Fruit fly (Drosophila melanogaster) whole organism, embryonic: ENCODE data around the gene CG6659.

Experiments used
- Aef1 ChIP-seq: fragments of 200-800 bp; sonication (Bioruptor generic); IDR thresholded peaks from 3 replicates; pipeline ENCODE4 v1.3.6; 2022; ENCODE audit warnings: missing biosample characterization, missing genetic modification characterization
- Awh ChIP-seq: fragments of 200-800 bp; sonication (Bioruptor generic); IDR thresholded peaks from 2 replicates; pipeline ENCODE4, ENCODE4 v1.3.6; 2022; ENCODE audit warnings: missing biosample characterization, missing genetic modification characterization
- BtbVII ChIP-seq: fragments of 200-800 bp; sonication (Bioruptor generic); optimal IDR thresholded peaks from 3 replicates; lab custom pipeline; 2017; ENCODE audit warnings: missing biosample characterization, mild to moderate bottlenecking, missing genetic modification characterization
- Bteb2 ChIP-seq: fragments of 200-800 bp; sonication (Bioruptor generic); optimal IDR thresholded peaks from 2 replicates; lab custom pipeline; 2016; ENCODE audit warnings: missing biosample characterization, missing genetic modification characterization
- CG10959 ChIP-seq: fragments of 200-800 bp; sonication (Bioruptor generic); IDR thresholded peaks from 2 replicates; pipeline ENCODE4 v1.3.6; 2022; ENCODE audit warnings: missing biosample characterization, missing genetic modification characterization
- CG12071 ChIP-seq: fragments of 200-800 bp; sonication (Bioruptor generic); optimal IDR thresholded peaks from 3 replicates; lab custom pipeline; 2018; ENCODE audit warnings: missing biosample characterization, mild to moderate bottlenecking, missing genetic modification characterization
- CG1233 ChIP-seq: fragments of 200-800 bp; sonication (Bioruptor generic); optimal IDR thresholded peaks from 4 replicates; lab custom pipeline; 2018; ENCODE audit warnings: missing biosample characterization, mild to moderate bottlenecking, missing genetic modification characterization
- CG13424 ChIP-seq: fragments of 200-800 bp; sonication (Bioruptor generic); optimal IDR thresholded peaks from 2 replicates; lab custom pipeline; 2019; ENCODE audit warnings: missing biosample characterization, mild to moderate bottlenecking, missing genetic modification characterization, moderate library complexity
- CG14965 ChIP-seq: fragments of 200-800 bp; sonication (Bioruptor generic); optimal IDR thresholded peaks from 2 replicates; lab custom pipeline; 2016; ENCODE audit warnings: missing biosample characterization, missing genetic modification characterization, borderline replicate concordance
- CG15011 ChIP-seq: fragments of 200-800 bp; sonication (Bioruptor generic); optimal IDR thresholded peaks from 3 replicates; lab custom pipeline; 2018; ENCODE audit warnings: missing biosample characterization, mild to moderate bottlenecking, missing genetic modification characterization
- CG1647 ChIP-seq: fragments of 200-800 bp; sonication (Bioruptor generic); optimal IDR thresholded peaks from 3 replicates; lab custom pipeline; 2016; ENCODE audit warnings: missing biosample characterization, missing genetic modification characterization
- CG17568 ChIP-seq: fragments of 200-800 bp; sonication (Bioruptor generic); optimal IDR thresholded peaks from 2 replicates; lab custom pipeline; 2018; ENCODE audit warnings: missing biosample characterization, mild to moderate bottlenecking, missing genetic modification characterization, moderate library complexity
- CG18476 ChIP-seq: fragments of 200-800 bp; sonication (Bioruptor generic); optimal IDR thresholded peaks from 2 replicates; lab custom pipeline; 2016; ENCODE audit warnings: missing biosample characterization, mild to moderate bottlenecking, missing genetic modification characterization
- CG18764 ChIP-seq: fragments of 200-800 bp; sonication (Bioruptor generic); optimal IDR thresholded peaks from 3 replicates; lab custom pipeline; 2016; ENCODE audit warnings: missing biosample characterization, missing genetic modification characterization
- CG3163 ChIP-seq: fragments of 200-800 bp; sonication (Bioruptor generic); optimal IDR thresholded peaks from 3 replicates; lab custom pipeline; 2016; ENCODE audit warnings: missing biosample characterization, missing genetic modification characterization
- CG3281 ChIP-seq: fragments of 200-800 bp; sonication (Bioruptor generic); optimal IDR thresholded peaks from 3 replicates; lab custom pipeline; 2017; ENCODE audit warnings: missing biosample characterization, mild to moderate bottlenecking, missing genetic modification characterization
- CG34224 ChIP-seq: fragments of 200-800 bp; sonication (Bioruptor generic); IDR thresholded peaks from 3 replicates; pipeline ENCODE4 v1.3.6; 2022; ENCODE audit warnings: missing biosample characterization, missing genetic modification characterization; ENCODE audit not compliant: partially characterized antibody
- CG34376 ChIP-seq: fragments of 200-800 bp; sonication (Bioruptor generic); optimal IDR thresholded peaks from 2 replicates; lab custom pipeline; 2018; ENCODE audit warnings: missing biosample characterization, mild to moderate bottlenecking, missing genetic modification characterization
- CG3847 ChIP-seq: fragments of 200-800 bp; sonication (Bioruptor generic); IDR thresholded peaks from 2 replicates; pipeline ENCODE4 v1.3.6; 2022; ENCODE audit warnings: missing biosample characterization, missing genetic modification characterization
- CG4404 ChIP-seq: fragments of 200-800 bp; sonication (Bioruptor generic); IDR thresholded peaks from 2 replicates; pipeline ENCODE4 v1.3.6; 2022; ENCODE audit warnings: missing biosample characterization, missing genetic modification characterization
- CG4707 ChIP-seq: fragments of 200-800 bp; sonication (Bioruptor generic); optimal IDR thresholded peaks from 2 replicates; lab custom pipeline; 2018; ENCODE audit warnings: missing biosample characterization, mild to moderate bottlenecking, missing genetic modification characterization, moderate library complexity
- CG6654 ChIP-seq: fragments of 200-800 bp; sonication (Bioruptor generic); optimal IDR thresholded peaks from 2 replicates; lab custom pipeline; 2017; ENCODE audit warnings: missing biosample characterization, mild to moderate bottlenecking, missing genetic modification characterization
- CG6854 ChIP-seq: fragments of 200-800 bp; sonication (Bioruptor generic); optimal IDR thresholded peaks from 3 replicates; lab custom pipeline; 2017; ENCODE audit warnings: missing biosample characterization, mild to moderate bottlenecking, missing genetic modification characterization
- CG8290 ChIP-seq, 3 experiments: fragments of 200-800 bp; sonication (Bioruptor generic); optimal IDR thresholded peaks; 2 replicates each; lab custom pipeline; 2016 to 2019; ENCODE audit warnings: missing biosample characterization in 3 of 3, missing genetic modification characterization in 3 of 3, mild to moderate bottlenecking in 2 of 3, moderate library complexity in 1 of 3
- Doc2 ChIP-seq: fragments of 200-800 bp; sonication (Bioruptor generic); IDR thresholded peaks from 2 replicates; pipeline ENCODE4 v1.3.6; 2022; ENCODE audit warnings: missing biosample characterization, missing genetic modification characterization
- Lpt ChIP-seq: fragments of >200 bp; optimal IDR thresholded peaks from 2 replicates; lab custom pipeline; 2018; ENCODE audit warnings: missing biosample characterization, missing genetic modification characterization
- Neu2 ChIP-seq: fragments of 200-800 bp; sonication (Bioruptor generic); optimal IDR thresholded peaks from 3 replicates; lab custom pipeline; 2016; ENCODE audit warnings: missing biosample characterization, missing genetic modification characterization, borderline replicate concordance
- PHDP ChIP-seq: fragments of 200-800 bp; sonication (Bioruptor generic); optimal IDR thresholded peaks from 3 replicates; lab custom pipeline; 2018; ENCODE audit warnings: missing biosample characterization, mild to moderate bottlenecking, missing genetic modification characterization, moderate library complexity
- Ravus ChIP-seq: fragments of 200-800 bp; sonication (Bioruptor generic); IDR thresholded peaks from 2 replicates; pipeline ENCODE4 v1.3.6; 2022; ENCODE audit warnings: missing biosample characterization, missing genetic modification characterization
- Rfx ChIP-seq: fragments of 200-800 bp; sonication (Bioruptor generic); IDR thresholded peaks from 2 replicates; pipeline ENCODE4 v1.3.6; 2022; ENCODE audit warnings: missing biosample characterization, missing genetic modification characterization
- Sox102F ChIP-seq: fragments of 200-800 bp; sonication (Bioruptor generic); optimal IDR thresholded peaks from 2 replicates; lab custom pipeline; 2018; ENCODE audit warnings: missing biosample characterization, mild to moderate bottlenecking, missing genetic modification characterization, moderate library complexity
- Trl ChIP-seq, 3 experiments: fragments of >200 bp in 2 of 3; fragments of 200-800 bp in 1 of 3; sonication (Bioruptor generic) in 1 of 3; optimal IDR thresholded peaks; 2 replicates in 1 of 3; 3 replicates in 2 of 3; lab custom pipeline; 2016 to 2017; ENCODE audit warnings: missing biosample characterization in 1 of 3, missing genetic modification characterization in 1 of 3
- chif ChIP-seq, 2 experiments: fragments of 200-800 bp; sonication (Bioruptor generic); optimal IDR thresholded peaks; 3 replicates each; lab custom pipeline; 2016; ENCODE audit warnings: missing biosample characterization in 2 of 2, missing genetic modification characterization in 2 of 2
- chinmo ChIP-seq: fragments of 200-800 bp; sonication (Bioruptor generic); IDR thresholded peaks from 4 replicates; pipeline ENCODE4 v1.3.6; 2022; ENCODE audit warnings: missing biosample characterization, missing genetic modification characterization; ENCODE audit not compliant: partially characterized antibody
- corto ChIP-seq: fragments of 200-800 bp; sonication (Bioruptor generic); optimal IDR thresholded peaks from 2 replicates; lab custom pipeline; 2016; ENCODE audit warnings: missing biosample characterization, mild to moderate bottlenecking, missing genetic modification characterization, moderate library complexity
- dimm ChIP-seq: fragments of 200-800 bp; sonication (Bioruptor generic); IDR thresholded peaks from 2 replicates; pipeline ENCODE4 v1.3.6; 2022; ENCODE audit warnings: missing biosample characterization, missing genetic modification characterization
- en ChIP-seq: fragments of 200-800 bp; sonication (Bioruptor generic); optimal IDR thresholded peaks from 2 replicates; lab custom pipeline; 2016; ENCODE audit warnings: missing biosample characterization, missing genetic modification characterization
- eve ChIP-seq, 2 experiments: fragments of >200 bp; optimal IDR thresholded peaks; 2 replicates each; lab custom pipeline; 2017; ENCODE audit warnings: missing biosample characterization in 2 of 2, missing genetic modification characterization in 2 of 2
- fd64A ChIP-seq: fragments of 200-800 bp; sonication (Bioruptor generic); optimal IDR thresholded peaks from 3 replicates; lab custom pipeline; 2018; ENCODE audit warnings: missing biosample characterization, mild to moderate bottlenecking, missing genetic modification characterization
- gsb ChIP-seq: fragments of 200-800 bp; sonication (Bioruptor generic); IDR thresholded peaks from 2 replicates; pipeline ENCODE4 v1.3.6; 2022; ENCODE audit warnings: missing biosample characterization, missing genetic modification characterization
- h ChIP-seq: fragments of >200 bp; optimal IDR thresholded peaks from 2 replicates; lab custom pipeline; 2017
- hb ChIP-seq: fragments of 200-800 bp; sonication (Bioruptor generic); IDR thresholded peaks from 3 replicates; pipeline ENCODE4 v1.3.6; 2022; ENCODE audit warnings: missing biosample characterization, missing genetic modification characterization; ENCODE audit not compliant: partially characterized antibody
- ken ChIP-seq: fragments of 200-800 bp; sonication (Bioruptor generic); IDR thresholded peaks from 3 replicates; pipeline ENCODE4 v1.3.6; 2022; ENCODE audit warnings: missing biosample characterization, missing genetic modification characterization
- lab ChIP-seq: fragments of 200-800 bp; sonication (Bioruptor generic); optimal IDR thresholded peaks from 3 replicates; lab custom pipeline; 2017; ENCODE audit warnings: missing biosample characterization, missing genetic modification characterization, mild to moderate bottlenecking, moderate library complexity, missing genetic modification reagents
- lmd ChIP-seq: fragments of 200-800 bp; sonication (Bioruptor generic); IDR thresholded peaks from 2 replicates; pipeline ENCODE4 v1.3.6; 2022; ENCODE audit warnings: missing biosample characterization, missing genetic modification characterization
- luna ChIP-seq: fragments of 200-800 bp; sonication (Bioruptor generic); optimal IDR thresholded peaks from 2 replicates; lab custom pipeline; 2016; ENCODE audit warnings: missing biosample characterization, missing genetic modification characterization
- pfk ChIP-seq: fragments of 200-800 bp; sonication (Bioruptor generic); optimal IDR thresholded peaks from 2 replicates; lab custom pipeline; 2018; ENCODE audit warnings: missing biosample characterization, mild to moderate bottlenecking, missing genetic modification characterization, moderate library complexity
- rib ChIP-seq: fragments of 200-800 bp; sonication (Bioruptor generic); IDR thresholded peaks from 2 replicates; pipeline ENCODE4 v1.3.6; 2022; ENCODE audit warnings: missing biosample characterization, missing genetic modification characterization
- so ChIP-seq: fragments of 200-800 bp; sonication (Bioruptor generic); IDR thresholded peaks from 3 replicates; pipeline ENCODE4 v1.3.6; 2022; ENCODE audit warnings: missing biosample characterization, missing genetic modification characterization
- tin ChIP-seq: fragments of 200-800 bp; sonication (Bioruptor generic); optimal IDR thresholded peaks from 3 replicates; lab custom pipeline; 2016; ENCODE audit warnings: missing biosample characterization, missing genetic modification characterization
- unc-4 ChIP-seq: fragments of 200-800 bp; sonication (Bioruptor generic); IDR thresholded peaks from 2 replicates; pipeline ENCODE4 v1.3.6; 2022; ENCODE audit warnings: missing biosample characterization, missing genetic modification characterization; ENCODE audit not compliant: partially characterized antibody

CG6659 gene

dm6 chrX:18650252-18650651 lies 6.8 kb downstream of the CG6659 start, which contains the start of gene Hou (continued):
- TF ChIP-seq CG15011 (GFP tag; lab: Kevin White, UChicago) (no peak), CG3163 (GFP tag; lab: Kevin White, UChicago) (no peak), corto (no peak), luna (GFP tag; lab: Kevin White, UChicago) (no peak), dimm (GFP tag; lab: Robert Waterston, UW) (no peak), CG4404 (GFP tag; lab: Robert Waterston, UW) (no peak), lab (GFP tag; lab: Kevin White, UChicago) (no peak), CG13424 (tag; lab: Kevin White, UChicago) (no peak), CG4707 (GFP tag; lab: Kevin White, UChicago) (no peak), Trl (optimal IDR thresholded peaks at IDR 0.05; lab: Kevin White, UChicago) (no peak), Trl (GFP tag; optimal IDR thresholded peaks at IDR 0.05; lab: Kevin White, UChicago) (no peak), CG8290 (GFP tag; optimal IDR thresholded peaks at IDR 0.05; lab: Kevin White, UChicago) (no peak), CG8290 (tag; optimal IDR thresholded peaks at IDR 0.05; lab: Kevin White, UChicago) (no peak), Ravus (no peak), CG1233 (GFP tag; lab: Kevin White, UChicago) (no peak), BtbVII (GFP tag; lab: Kevin White, UChicago) (no peak), tin (GFP tag; lab: Kevin White, UChicago) (no peak), lmd (GFP tag; lab: Robert Waterston, UW) (no peak), CG18476 (GFP tag; lab: Kevin White, UChicago) (no peak), CG18764 (GFP tag; lab: Kevin White, UChicago) (no peak), hb (no peak), pfk (GFP tag; lab: Kevin White, UChicago) (no peak), Neu2 (GFP tag; lab: Kevin White, UChicago) (no peak), Lpt (GFP tag; lab: Kevin White, UChicago) (no peak), gsb (GFP tag; lab: Robert Waterston, UW) (no peak), CG1647 (GFP tag; lab: Kevin White, UChicago) (no peak), en (GFP tag; lab: Kevin White, UChicago) (no peak), ken (GFP tag; lab: Robert Waterston, UW) (no peak), CG34224 (GFP tag; lab: Robert Waterston, UW) (peak; percentile 43; the same call in 1 of the 3 replicates), chinmo (GFP tag; lab: Robert Waterston, UW) (peak; percentile 78; the same call in 3 of the 4 replicates), CG3847 (GFP tag; lab: Robert Waterston, UW) (peak; percentile 60), Awh (no peak), rib (GFP tag; lab: Robert Waterston, UW) (no peak), CG17568 (GFP tag; lab: Kevin White, UChicago) (no peak), fd64A (GFP tag; lab: Kevin White, UChicago) (no peak), Rfx (GFP tag; lab: Robert Waterston, UW) (no peak), Aef1 (no peak), CG34376 (GFP tag; lab: Kevin White, UChicago) (no peak), unc-4 (peak; percentile 66), h (lab: Kevin White, UChicago) (no peak), PHDP (tag; lab: Kevin White, UChicago) (no peak), CG6854 (GFP tag; lab: Kevin White, UChicago) (no peak), Doc2 (GFP tag; lab: Robert Waterston, UW) (no peak), Sox102F (GFP tag; lab: Kevin White, UChicago) (no peak), CG14965 (GFP tag; lab: Kevin White, UChicago) (no peak), eve (GFP tag; optimal IDR thresholded peaks at IDR 0.05; lab: Kevin White, UChicago) (no peak), CG10959 (GFP tag; lab: Robert Waterston, UW) (no peak), chif (GFP tag; optimal IDR thresholded peaks at IDR 0.05; lab: Kevin White, UChicago) (no peak), CG12071 (GFP tag; lab: Kevin White, UChicago) (no peak), CG6654 (GFP tag; lab: Kevin White, UChicago) (no peak), CG3281 (GFP tag; lab: Kevin White, UChicago) (no peak), so (GFP tag; lab: Robert Waterston, UW) (no peak), Bteb2 (GFP tag; lab: Kevin White, UChicago) (no peak)
